Worm (Caenorhabditis elegans) whole organism, early embryonic: ENCODE results near the gene K09B11.4.

Experiments used
- B0310.2 ChIP-seq: sonication (generic microtip); optimal IDR thresholded peaks from 2 replicates; lab custom pipeline; 2016; ENCODE audit warnings: mild to moderate bottlenecking, missing genetic modification characterization, missing compliant biosample characterization
- F13C5.2 ChIP-seq: sonication (generic microtip); optimal IDR thresholded peaks from 2 replicates; lab custom pipeline; 2017; ENCODE audit warnings: mild to moderate bottlenecking, missing genetic modification characterization, inconsistent platforms, missing compliant biosample characterization
- aly-1 ChIP-seq: sonication (generic microtip); optimal IDR thresholded peaks from 2 replicates; lab custom pipeline; 2016; ENCODE audit warnings: missing genetic modification characterization, missing compliant biosample characterization
- ama-1 ChIP-seq: fragments of 150-350 bp; optimal IDR thresholded peaks from 2 replicates; lab custom pipeline; 2014
- ceh-13 ChIP-seq: fragments of 200-800 bp; sonication (Bioruptor generic); optimal IDR thresholded peaks from 2 replicates; lab custom pipeline; 2018; ENCODE audit warnings: mild to moderate bottlenecking, missing genetic modification characterization, missing compliant biosample characterization
- ets-7 ChIP-seq: sonication (generic microtip); optimal IDR thresholded peaks from 2 replicates; lab custom pipeline; 2016; ENCODE audit warnings: missing genotype, missing genetic modification characterization, missing compliant biosample characterization
- flt-1 ChIP-seq: fragments of 200-800 bp; sonication (Bioruptor generic); IDR thresholded peaks from 2 replicates; pipeline ENCODE4 v1.3.6; 2022; ENCODE audit warnings: missing genetic modification characterization, missing compliant biosample characterization
- hmg-4 ChIP-seq: fragments of 200-800 bp; sonication (Bioruptor generic); optimal IDR thresholded peaks from 2 replicates; lab custom pipeline; 2018; ENCODE audit warnings: mild to moderate bottlenecking, missing genetic modification characterization, missing compliant biosample characterization
- hnd-1 ChIP-seq: sonication (generic microtip); optimal IDR thresholded peaks from 2 replicates; lab custom pipeline; 2016; ENCODE audit warnings: missing genetic modification characterization, missing compliant biosample characterization
- pes-1 ChIP-seq: fragments of 200-800 bp; sonication (Bioruptor generic); IDR thresholded peaks from 2 replicates; pipeline ENCODE4 v1.3.6; 2022; ENCODE audit warnings: missing genetic modification reagents, missing genetic modification characterization, missing compliant biosample characterization
- scrt-1 ChIP-seq: fragments of 200-800 bp; sonication (Bioruptor generic); IDR thresholded peaks from 2 replicates; pipeline ENCODE4 v1.3.6; 2022; ENCODE audit warnings: missing genetic modification characterization, missing compliant biosample characterization
- sea-1 ChIP-seq: fragments of 200-800 bp; sonication (Bioruptor generic); conservative IDR thresholded peaks from 2 replicates; pipeline ENCODE4 v1.3.6; 2022; ENCODE audit warnings: missing genetic modification characterization, missing compliant biosample characterization
- tbx-37 ChIP-seq: fragments of 200-800 bp; sonication (Bioruptor generic); conservative IDR thresholded peaks from 2 replicates; pipeline ENCODE4 v1.3.6; 2022; ENCODE audit warnings: missing genetic modification reagents, missing genetic modification characterization, missing compliant biosample characterization
- tra-4 ChIP-seq: sonication (generic microtip); optimal IDR thresholded peaks from 2 replicates; lab custom pipeline; 2017; ENCODE audit warnings: missing genetic modification characterization, missing compliant biosample characterization

ce11 chrIV:13465797-13466196 is 36.5 kb downstream of the K09B11.4 start, which contains the start of gene fezf-1:
- TF ChIP-seq ets-7 (no peak), ama-1 (no peak), tbx-37 (GFP tag; lab: Robert Waterston, UW) (no peak), pes-1 (GFP tag; lab: Robert Waterston, UW) (no peak), tra-4 (no peak), ceh-13 (no peak), aly-1 (tag; lab: Kevin White, UChicago) (no peak), scrt-1 (no peak), hnd-1 (tag; lab: Kevin White, UChicago) (no peak), F13C5.2 (tag; lab: Kevin White, UChicago) (no peak), flt-1 (GFP tag; lab: Robert Waterston, UW) (no peak), sea-1 (GFP tag; lab: Robert Waterston, UW) (no peak), hmg-4 (GFP tag; lab: Kevin White, UChicago) (no peak), B0310.2 (no peak)
